Worm (Caenorhabditis elegans): Measurements from ENCODE around the gene lron-12.

The lron-12 gene

DNA sequence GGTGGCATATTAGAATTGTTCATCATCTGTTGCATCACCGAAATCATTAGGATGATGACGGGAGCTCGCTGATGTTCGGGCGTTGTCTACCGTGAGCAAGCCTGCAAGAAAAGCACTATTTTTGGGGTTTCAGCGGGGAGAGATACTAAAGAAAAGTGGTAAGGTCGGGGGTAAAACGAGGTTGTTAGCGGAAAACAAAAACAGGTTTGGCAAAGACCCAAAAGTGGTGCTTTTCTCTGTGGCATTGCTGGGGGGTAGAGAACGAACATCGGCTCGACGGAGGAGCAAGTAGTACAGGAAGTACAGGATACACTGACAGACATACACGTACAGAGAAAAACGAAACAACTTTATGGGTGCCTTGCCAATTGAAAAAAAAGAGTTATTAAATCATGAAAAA lies 40.8 kb downstream of the lron-12 start, which contains the start of gene php-3:
Gene php-3, minus strand, starts transcription at position 101 of the 400 bp plus-strand sequence.
- TF ChIP-seq T20F7.1 (GFP tag; optimal IDR thresholded peaks at IDR 0.05) (no peak), mes-2 (tag; optimal IDR thresholded peaks at IDR 0.05; ENCODE audit: poor library complexity, severe bottlenecking) (no peak), R02D3.7 (tag; optimal IDR thresholded peaks at IDR 0.05) (no peak), daf-16 (GFP tag; optimal IDR thresholded peaks at IDR 0.05) (no peak), daf-16 (tag; optimal IDR thresholded peaks at IDR 0.05) (no peak), lim-7 (GFP tag; IDR thresholded peaks at IDR 0.05) (no peak), arid-1 (GFP tag; conservative IDR thresholded peaks at IDR 0.05) (no peak), nhr-111 (GFP tag; optimal IDR thresholded peaks at IDR 0.05) (no peak), lin-38 (GFP tag; IDR thresholded peaks at IDR 0.05) (no peak), pqm-1 (tag; optimal IDR thresholded peaks at IDR 0.05) (no peak), dve-1 (tag; optimal IDR thresholded peaks at IDR 0.05; ENCODE audit: insufficient read depth) (no peak), ceh-32 (tag; optimal IDR thresholded peaks at IDR 0.05; ENCODE audit: poor library complexity) (no peak), daf-19 (GFP tag; conservative IDR thresholded peaks at IDR 0.05) (no peak), spr-3 (GFP tag; optimal IDR thresholded peaks at IDR 0.05) (no peak), saeg-2 (GFP tag; IDR thresholded peaks at IDR 0.05) (no peak), daf-8 (GFP tag; IDR thresholded peaks at IDR 0.05) (no peak), dmd-9 (GFP tag; IDR thresholded peaks at IDR 0.05) (no peak), hlh-30 (tag; optimal IDR thresholded peaks at IDR 0.05; ENCODE audit: insufficient read depth) (no peak), F10B5.3 (tag; optimal IDR thresholded peaks at IDR 0.05) (no peak), nhr-10 (tag; optimal IDR thresholded peaks at IDR 0.05) (no peak), F26F4.8 (GFP tag; conservative IDR thresholded peaks at IDR 0.05) (no peak)

- no peak for TF ChIP-seq hlh-11 (tag; optimal IDR thresholded peaks at IDR 0.05)
- no peak for TF ChIP-seq ceh-20 (GFP tag; IDR thresholded peaks at IDR 0.05)
- no peak for TF ChIP-seq tag-97 (GFP tag; IDR thresholded peaks at IDR 0.05)
- no peak for TF ChIP-seq nhr-6 (tag; optimal IDR thresholded peaks at IDR 0.05)
- no peak for TF ChIP-seq F37D6.2 (tag; optimal IDR thresholded peaks at IDR 0.05)
- no peak for TF ChIP-seq nhr-41 (GFP tag; IDR thresholded peaks at IDR 0.05)
Measured at ce11 chrIII:12067736-12068135, 50.5 kb downstream of the lron-12 start.

Data from whole organism, L4 larva.